Fruit fly (Drosophila melanogaster) whole organism, embryonic: ENCODE measurements around the gene CG9205.
A peak's percentile ranks its signal among the peaks of the same experiment; 100 is the strongest.

ENCODE experiments used
- Bteb2 ChIP-seq: fragments of 200-800 bp; sonication (Bioruptor generic); optimal IDR thresholded peaks from 2 replicates; lab custom pipeline; 2016; ENCODE audit warnings: missing biosample characterization, missing genetic modification characterization
- CG14667 ChIP-seq: fragments of 200-800 bp; sonication (Bioruptor generic); IDR thresholded peaks from 2 replicates; pipeline ENCODE4 v1.3.6; 2022; ENCODE audit warnings: missing biosample characterization, missing genetic modification characterization
- CG15696 ChIP-seq: fragments of 200-800 bp; sonication (Bioruptor generic); optimal IDR thresholded peaks from 2 replicates; lab custom pipeline; 2019; ENCODE audit warnings: missing biosample characterization, mild to moderate bottlenecking, missing genetic modification characterization, moderate library complexity
- CG17359 ChIP-seq: fragments of 200-800 bp; sonication (Bioruptor generic); optimal IDR thresholded peaks from 3 replicates; lab custom pipeline; 2018; ENCODE audit warnings: missing biosample characterization, mild to moderate bottlenecking, missing genetic modification characterization, moderate library complexity
- CG17568 ChIP-seq: fragments of 200-800 bp; sonication (Bioruptor generic); optimal IDR thresholded peaks from 2 replicates; lab custom pipeline; 2018; ENCODE audit warnings: missing biosample characterization, mild to moderate bottlenecking, missing genetic modification characterization, moderate library complexity
- CG17802 ChIP-seq: fragments of 200-800 bp; sonication (Bioruptor generic); optimal IDR thresholded peaks from 2 replicates; lab custom pipeline; 2018; ENCODE audit warnings: missing biosample characterization, mild to moderate bottlenecking, missing genetic modification characterization, moderate library complexity
- CG18599 ChIP-seq: fragments of 200-800 bp; sonication (Bioruptor generic); optimal IDR thresholded peaks from 3 replicates; lab custom pipeline; 2017; ENCODE audit warnings: missing biosample characterization, missing genetic modification characterization, mild to moderate bottlenecking, moderate library complexity, missing genetic modification reagents
- CG2116 ChIP-seq: fragments of 200-800 bp; sonication (Bioruptor generic); optimal IDR thresholded peaks from 3 replicates; lab custom pipeline; 2018; ENCODE audit warnings: missing biosample characterization, mild to moderate bottlenecking, missing genetic modification characterization
- CG2678 ChIP-seq: fragments of 200-800 bp; sonication (Bioruptor generic); optimal IDR thresholded peaks from 3 replicates; lab custom pipeline; 2019; ENCODE audit warnings: missing biosample characterization, mild to moderate bottlenecking, missing genetic modification characterization, moderate library complexity
- CG2875 ChIP-seq: fragments of 200-800 bp; sonication (Bioruptor generic); optimal IDR thresholded peaks from 2 replicates; lab custom pipeline; 2017; ENCODE audit warnings: missing biosample characterization, mild to moderate bottlenecking, missing genetic modification characterization, missing genetic modification reagents
- CG31224 ChIP-seq: fragments of 200-800 bp; sonication (Bioruptor generic); IDR thresholded peaks from 2 replicates; pipeline ENCODE4 v1.3.6; 2022; ENCODE audit warnings: missing biosample characterization, missing genetic modification characterization
- CG3726 ChIP-seq: fragments of 200-800 bp; sonication (Bioruptor generic); IDR thresholded peaks from 3 replicates; pipeline ENCODE4, ENCODE4 v1.3.6; 2022; ENCODE audit warnings: missing biosample characterization, missing genetic modification characterization
- CG3847 ChIP-seq: fragments of 200-800 bp; sonication (Bioruptor generic); IDR thresholded peaks from 2 replicates; pipeline ENCODE4 v1.3.6; 2022; ENCODE audit warnings: missing biosample characterization, missing genetic modification characterization
- CG4854 ChIP-seq: fragments of 200-800 bp; sonication (Bioruptor generic); optimal IDR thresholded peaks from 2 replicates; lab custom pipeline; 2016; ENCODE audit warnings: missing biosample characterization, missing genetic modification characterization, inconsistent platforms
- CG5180 ChIP-seq: fragments of 200-800 bp; sonication (Bioruptor generic); optimal IDR thresholded peaks from 3 replicates; lab custom pipeline; 2017; ENCODE audit warnings: missing biosample characterization, missing genetic modification characterization, mild to moderate bottlenecking, moderate library complexity, missing genetic modification reagents
- CG6689 ChIP-seq: fragments of 200-800 bp; sonication (Bioruptor generic); IDR thresholded peaks from 2 replicates; pipeline ENCODE4 v1.3.6; 2022; ENCODE audit warnings: missing biosample characterization, missing genetic modification characterization
- CG8388 ChIP-seq: fragments of 200-800 bp; sonication (Bioruptor generic); optimal IDR thresholded peaks from 2 replicates; lab custom pipeline; 2019; ENCODE audit warnings: missing biosample characterization, mild to moderate bottlenecking, missing genetic modification characterization, moderate library complexity
- CHES-1-like ChIP-seq: fragments of 200-800 bp; sonication (Bioruptor generic); optimal IDR thresholded peaks from 2 replicates; lab custom pipeline; 2016; ENCODE audit warnings: missing biosample characterization, missing genetic modification characterization
- CTCF ChIP-seq: fragments of 200-800 bp; sonication (Bioruptor generic); optimal IDR thresholded peaks from 2 replicates; lab custom pipeline; 2017; ENCODE audit warnings: missing biosample characterization, mild to moderate bottlenecking, missing genetic modification characterization, moderate library complexity
- H15 ChIP-seq: fragments of 200-800 bp; sonication (Bioruptor generic); IDR thresholded peaks from 3 replicates; pipeline ENCODE4 v1.3.6; 2022; ENCODE audit warnings: missing biosample characterization, missing genetic modification characterization
- MESR4 ChIP-seq: fragments of 200-800 bp; sonication (Bioruptor generic); optimal IDR thresholded peaks from 2 replicates; lab custom pipeline; 2018; ENCODE audit warnings: missing biosample characterization, mild to moderate bottlenecking, missing genetic modification characterization, moderate library complexity
- Meics ChIP-seq: fragments of 200-800 bp; sonication (Bioruptor generic); optimal IDR thresholded peaks from 2 replicates; lab custom pipeline; 2017; ENCODE audit warnings: missing biosample characterization, mild to moderate bottlenecking, missing genetic modification characterization
- Nf-YA ChIP-seq: fragments of 200-800 bp; sonication (Bioruptor generic); IDR thresholded peaks from 2 replicates; pipeline ENCODE4 v1.3.6; 2022; ENCODE audit warnings: missing biosample characterization, missing genetic modification characterization
- NfI ChIP-seq: fragments of 200-800 bp; sonication (Bioruptor generic); optimal IDR thresholded peaks from 3 replicates; lab custom pipeline; 2018; ENCODE audit warnings: missing biosample characterization, mild to moderate bottlenecking, missing genetic modification characterization, moderate library complexity
- Poxn ChIP-seq: fragments of 200-800 bp; sonication (Bioruptor generic); IDR thresholded peaks from 2 replicates; pipeline ENCODE4 v1.3.6; 2022; ENCODE audit warnings: missing biosample characterization, missing genetic modification characterization
- Rfx ChIP-seq: fragments of 200-800 bp; sonication (Bioruptor generic); IDR thresholded peaks from 2 replicates; pipeline ENCODE4 v1.3.6; 2022; ENCODE audit warnings: missing biosample characterization, missing genetic modification characterization
- Sin3A ChIP-seq: fragments of >200 bp; optimal IDR thresholded peaks from 2 replicates; lab custom pipeline; 2018
- az2 ChIP-seq: fragments of 200-800 bp; sonication (Bioruptor generic); optimal IDR thresholded peaks from 3 replicates; lab custom pipeline; 2016; ENCODE audit warnings: missing biosample characterization, missing genetic modification characterization
- croc ChIP-seq: fragments of 200-800 bp; sonication (Bioruptor generic); conservative IDR thresholded peaks from 3 replicates; pipeline ENCODE4 v1.3.6; 2022; ENCODE audit warnings: missing biosample characterization, missing genetic modification characterization
- dimm ChIP-seq: fragments of 200-800 bp; sonication (Bioruptor generic); IDR thresholded peaks from 2 replicates; pipeline ENCODE4 v1.3.6; 2022; ENCODE audit warnings: missing biosample characterization, missing genetic modification characterization
- eve ChIP-seq, 2 experiments: fragments of >200 bp; optimal IDR thresholded peaks; 2 replicates each; lab custom pipeline; 2017; ENCODE audit warnings: missing biosample characterization in 2 of 2, missing genetic modification characterization in 2 of 2
- fd102C ChIP-seq: fragments of 200-800 bp; sonication (Bioruptor generic); optimal IDR thresholded peaks from 2 replicates; lab custom pipeline; 2018; ENCODE audit warnings: missing biosample characterization, mild to moderate bottlenecking, missing genetic modification characterization, moderate library complexity
- fd3F ChIP-seq: fragments of 200-800 bp; sonication (Bioruptor generic); optimal IDR thresholded peaks from 2 replicates; lab custom pipeline; 2018; ENCODE audit warnings: missing biosample characterization, mild to moderate bottlenecking, missing genetic modification characterization, moderate library complexity
- gfzf ChIP-seq: fragments of 200-800 bp; sonication (Bioruptor generic); optimal IDR thresholded peaks from 2 replicates; lab custom pipeline; 2016; ENCODE audit warnings: missing biosample characterization, mild to moderate bottlenecking, missing genetic modification characterization, moderate library complexity
- gsb ChIP-seq: fragments of 200-800 bp; sonication (Bioruptor generic); IDR thresholded peaks from 2 replicates; pipeline ENCODE4 v1.3.6; 2022; ENCODE audit warnings: missing biosample characterization, missing genetic modification characterization
- h ChIP-seq: fragments of >200 bp; optimal IDR thresholded peaks from 2 replicates; lab custom pipeline; 2017
- hbn ChIP-seq: fragments of 200-800 bp; sonication (Bioruptor generic); IDR thresholded peaks from 2 replicates; pipeline ENCODE4 v1.3.6; 2022; ENCODE audit warnings: missing biosample characterization, missing genetic modification characterization; ENCODE audit not compliant: partially characterized antibody
- hth ChIP-seq: fragments of >200 bp; optimal IDR thresholded peaks from 2 replicates; lab custom pipeline; 2017; ENCODE audit warnings: inconsistent platforms
- lbe ChIP-seq: fragments of 200-800 bp; sonication (Bioruptor generic); optimal IDR thresholded peaks from 2 replicates; lab custom pipeline; 2016; ENCODE audit warnings: missing biosample characterization, mild to moderate bottlenecking, missing genetic modification characterization
- nmo ChIP-seq: fragments of 200-800 bp; sonication (Bioruptor generic); optimal IDR thresholded peaks from 2 replicates; lab custom pipeline; 2018; ENCODE audit warnings: missing biosample characterization, mild to moderate bottlenecking, missing genetic modification characterization, moderate library complexity
- peb ChIP-seq: fragments of 200-800 bp; sonication (Bioruptor generic); IDR thresholded peaks from 2 replicates; pipeline ENCODE4 v1.3.6; 2022; ENCODE audit warnings: missing biosample characterization, missing genetic modification characterization
- prd ChIP-seq, 3 experiments: fragments of >200 bp in 2 of 3; fragments of 200-800 bp in 1 of 3; sonication (Bioruptor generic) in 1 of 3; optimal IDR thresholded peaks in 2 of 3; IDR thresholded peaks in 1 of 3; 2 replicates in 2 of 3; 3 replicates in 1 of 3; pipeline versions ENCODE4 v1.3.6 to Lab custom; 2017 to 2022; ENCODE audit warnings: missing biosample characterization in 1 of 3, missing genetic modification characterization in 1 of 3
- psq ChIP-seq: fragments of 200-800 bp; sonication (Bioruptor generic); optimal IDR thresholded peaks from 2 replicates; lab custom pipeline; 2017; ENCODE audit warnings: missing biosample characterization, missing genetic modification characterization
- run ChIP-seq: fragments of 200-800 bp; sonication (Bioruptor generic); optimal IDR thresholded peaks from 3 replicates; lab custom pipeline; 2018; ENCODE audit warnings: missing biosample characterization, mild to moderate bottlenecking, missing genetic modification characterization
- sc ChIP-seq, 3 experiments: fragments of >200 bp in 2 of 3; fragments of 200-800 bp in 1 of 3; sonication (Bioruptor generic) in 1 of 3; optimal IDR thresholded peaks; 2 replicates in 2 of 3; 3 replicates in 1 of 3; lab custom pipeline; 2017; ENCODE audit warnings: mild to moderate bottlenecking in 1 of 3, missing biosample characterization in 1 of 3, missing genetic modification characterization in 1 of 3, missing genetic modification reagents in 1 of 3
- seq ChIP-seq: fragments of 200-800 bp; sonication (Bioruptor generic); IDR thresholded peaks from 2 replicates; pipeline ENCODE4 v1.3.6; 2022; ENCODE audit warnings: missing biosample characterization, missing genetic modification characterization
- slbo ChIP-seq: fragments of 200-800 bp; sonication (Bioruptor generic); IDR thresholded peaks from 2 replicates; pipeline ENCODE4 v1.3.6; 2022; ENCODE audit warnings: missing biosample characterization, missing genetic modification characterization
- ssp ChIP-seq: fragments of 200-800 bp; sonication (Bioruptor generic); IDR thresholded peaks from 2 replicates; pipeline ENCODE4 v1.3.6; 2022; ENCODE audit warnings: missing biosample characterization, missing genetic modification characterization
- usp ChIP-seq: fragments of >200 bp; optimal IDR thresholded peaks from 2 replicates; lab custom pipeline; 2017; ENCODE audit warnings: missing biosample characterization, missing genetic modification characterization
- wdn ChIP-seq: fragments of 200-800 bp; sonication (Bioruptor generic); IDR thresholded peaks from 2 replicates; pipeline ENCODE4 v1.3.6; 2022; ENCODE audit warnings: missing biosample characterization, missing genetic modification characterization

Gene CG9205

dm6 chr3L:1030908-1031545, 3.5 kb upstream of the CG9205 start (continued):
- no peak for TF ChIP-seq prd (optimal IDR thresholded peaks at IDR 0.05; lab: Kevin White, UChicago)
- peak; percentile 58; the same call in 2 of the 3 replicates for TF ChIP-seq prd (GFP tag; IDR thresholded peaks at IDR 0.05; lab: Robert Waterston, UW)
- TF ChIP-seq peb, result no peak
- TF ChIP-seq CG2875, result no peak
- TF ChIP-seq CG15696, result no peak
- TF ChIP-seq CG17568 (GFP tag; lab: Kevin White, UChicago), result no peak
- no peak for TF ChIP-seq croc (GFP tag; lab: Robert Waterston, UW)
- TF ChIP-seq CG18599 (GFP tag; lab: Kevin White, UChicago), result peak; percentile 47
- TF ChIP-seq Bteb2 (GFP tag; lab: Kevin White, UChicago), result no peak
- peak; percentile 37 for TF ChIP-seq nmo (GFP tag; lab: Kevin White, UChicago)
- 0 out of 3 replicates have a peak, but pooled peaks have one; percentile 32 for TF ChIP-seq H15
- TF ChIP-seq CG3847, result peak; percentile 37; the same call in 1 of the 2 replicates
- TF ChIP-seq CG8388 (GFP tag; lab: Kevin White, UChicago), result no peak
- peak; percentile 18 for TF ChIP-seq Meics (GFP tag; lab: Kevin White, UChicago)
- TF ChIP-seq MESR4 (GFP tag; lab: Kevin White, UChicago), result no peak
- no peak for TF ChIP-seq psq (GFP tag; lab: Kevin White, UChicago)
- peak; percentile 66 for TF ChIP-seq slbo
- no peak for TF ChIP-seq CG3726 (GFP tag; lab: Robert Waterston, UW)
- no peak for TF ChIP-seq CG5180 (GFP tag; lab: Kevin White, UChicago)
- no peak for TF ChIP-seq fd3F (GFP tag; lab: Kevin White, UChicago)
- TF ChIP-seq h (lab: Kevin White, UChicago), result no peak
- no peak for TF ChIP-seq fd102C (GFP tag; lab: Kevin White, UChicago)
- TF ChIP-seq az2 (GFP tag; lab: Kevin White, UChicago), result no peak
- no peak for TF ChIP-seq sc (optimal IDR thresholded peaks at IDR 0.05; lab: Kevin White, UChicago)
- no peak for TF ChIP-seq sc (GFP tag; optimal IDR thresholded peaks at IDR 0.05; lab: Kevin White, UChicago)
- peak; percentile 50; the same call in 1 of the 2 replicates for TF ChIP-seq CG6689 (GFP tag; lab: Robert Waterston, UW)
- TF ChIP-seq Sin3A, result no peak
- peak; percentile 34 for TF ChIP-seq CHES-1-like (GFP tag; lab: Kevin White, UChicago)
- TF ChIP-seq NfI, result no peak
- TF ChIP-seq Poxn (GFP tag; lab: Robert Waterston, UW), result no peak
- TF ChIP-seq CG17802 (tag; lab: Kevin White, UChicago), result no peak
- TF ChIP-seq gsb (GFP tag; lab: Robert Waterston, UW), result peak; percentile 30; the same call in 1 of the 2 replicates
- TF ChIP-seq gfzf (GFP tag; lab: Kevin White, UChicago), result no peak
- no peak for TF ChIP-seq CTCF (GFP tag; lab: Kevin White, UChicago)
- peak; percentile 55; the same call in 1 of the 2 replicates for TF ChIP-seq CG14667
- TF ChIP-seq ssp (GFP tag; lab: Robert Waterston, UW), result no peak
- no peak for TF ChIP-seq lbe (GFP tag; lab: Kevin White, UChicago)
- no peak for TF ChIP-seq hbn (GFP tag; lab: Robert Waterston, UW)
- TF ChIP-seq seq (GFP tag; lab: Robert Waterston, UW), result 0 out of 2 replicates have a peak, but pooled peaks have one; percentile 16
- no peak for TF ChIP-seq CG2116 (GFP tag; lab: Kevin White, UChicago)
- 0 out of 2 replicates have a peak, but pooled peaks have one; percentile 3 for TF ChIP-seq dimm
- peak; percentile 54; the same call in 1 of the 2 replicates for TF ChIP-seq CG31224
- TF ChIP-seq CG4854 (GFP tag; lab: Kevin White, UChicago), result no peak
- peak; percentile 38 for TF ChIP-seq CG2678 (tag; lab: Kevin White, UChicago)
- TF ChIP-seq hth (lab: Kevin White, UChicago), result no peak
- no peak for TF ChIP-seq CG17359 (tag; lab: Kevin White, UChicago)
- peak; percentile 68 for TF ChIP-seq Rfx (GFP tag; lab: Robert Waterston, UW)
- TF ChIP-seq usp (GFP tag; lab: Kevin White, UChicago), result no peak
- TF ChIP-seq run, result no peak
- peak; percentile 51; the same call in 1 of the 2 replicates for TF ChIP-seq wdn
- no peak for TF ChIP-seq Nf-YA (GFP tag; lab: Robert Waterston, UW)
- TF ChIP-seq eve (GFP tag; optimal IDR thresholded peaks at IDR 0.05; lab: Kevin White, UChicago), result no peak
